Fruit fly (Drosophila melanogaster): ENCODE results near the gene RYa-R.

DNA sequence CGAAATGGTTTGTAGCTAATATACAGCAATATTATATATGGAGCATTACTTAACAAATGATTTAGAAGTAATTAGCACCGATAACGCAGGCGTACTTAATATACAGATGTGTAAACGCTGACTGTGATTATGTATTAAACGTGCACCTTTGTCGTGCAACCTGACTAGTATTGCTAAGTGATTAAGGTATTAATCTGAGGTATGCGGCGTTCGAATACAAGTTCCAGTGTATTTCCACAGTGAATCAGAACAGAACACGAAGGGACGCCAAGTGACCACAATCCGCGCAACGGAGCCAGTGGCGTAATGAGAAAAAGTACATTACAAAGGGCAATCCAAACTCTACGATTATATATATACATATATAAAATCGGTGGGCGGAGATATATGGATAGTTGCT lies 67.3 kb downstream of the RYa-R start, which contains the start of gene Nep5:
- TF ChIP-seq CG16813 (GFP tag; IDR thresholded peaks at IDR 0.05; ENCODE audit: partially characterized antibody) (no peak), CG9932 (GFP tag; IDR thresholded peaks at IDR 0.05) (no peak), yki (optimal IDR thresholded peaks at IDR 0.05) (no peak), Ada2b (GFP tag; IDR thresholded peaks at IDR 0.05) (no peak), sob (GFP tag; IDR thresholded peaks at IDR 0.05) (no peak)

Data from whole organism, embryonic.